Fruit fly (Drosophila melanogaster): Measurements from ENCODE around the gene CG31342.

The CG31342 gene

dm6 chr3R:12985828-12986530 is at the start of gene CG31342 (continued):
- peak; percentile 14 for TF ChIP-seq CrebB (tag; optimal IDR thresholded peaks at IDR 0.05)
- no peak for TF ChIP-seq Awh (GFP tag; IDR thresholded peaks at IDR 0.05)
- peak; percentile 61; the same call in 1 of the 2 replicates for TF ChIP-seq sna (GFP tag; IDR thresholded peaks at IDR 0.05; ENCODE audit: partially characterized antibody)
- TF ChIP-seq CG13296 (GFP tag; optimal IDR thresholded peaks at IDR 0.05): peak; percentile 48
- TF ChIP-seq CG13287 (GFP tag; IDR thresholded peaks at IDR 0.05; ENCODE audit: partially characterized antibody): peak; percentile 76
- peak; percentile 64 for TF ChIP-seq CG10267 (tag; optimal IDR thresholded peaks at IDR 0.05)
- 0 out of 2 replicates have a peak, but pooled peaks have one; percentile 12 for TF ChIP-seq Nf-YA (GFP tag; IDR thresholded peaks at IDR 0.05)
- peak; percentile 76 for TF ChIP-seq CG17829 (tag; optimal IDR thresholded peaks at IDR 0.05)
- TF ChIP-seq B-H1 (GFP tag; IDR thresholded peaks at IDR 0.05): no peak
- peak; percentile 50 for TF ChIP-seq CG7271 (tag; optimal IDR thresholded peaks at IDR 0.05)
- TF ChIP-seq cad (GFP tag; optimal IDR thresholded peaks at IDR 0.05): no peak
- peak; percentile 75; the same call in 1 of the 2 replicates for TF ChIP-seq amos (GFP tag; IDR thresholded peaks at IDR 0.05; ENCODE audit: partially characterized antibody)
- TF ChIP-seq CG17612 (GFP tag; IDR thresholded peaks at IDR 0.05): no peak
- TF ChIP-seq repo (GFP tag; optimal IDR thresholded peaks at IDR 0.05): no peak
- no peak for TF ChIP-seq CG12744 (GFP tag; optimal IDR thresholded peaks at IDR 0.05)
- TF ChIP-seq nerfin-1 (tag; optimal IDR thresholded peaks at IDR 0.05): peak; percentile 98
- peak; percentile 6 for TF ChIP-seq CG4328 (GFP tag; optimal IDR thresholded peaks at IDR 0.05)
- no peak for TF ChIP-seq abd-A (tag; optimal IDR thresholded peaks at IDR 0.05)
- TF ChIP-seq CG8924 (tag; optimal IDR thresholded peaks at IDR 0.05): peak; percentile 59
- TF ChIP-seq CG32532 (GFP tag; IDR thresholded peaks at IDR 0.05): peak; percentile 48; the same call in 1 of the 2 replicates
- peak; percentile 37 for TF ChIP-seq Bteb2 (GFP tag; optimal IDR thresholded peaks at IDR 0.05)
- TF ChIP-seq CG15601 (tag; optimal IDR thresholded peaks at IDR 0.05): peak; percentile 56
- peak in 1 of 3 experiments; percentile 86 for TF ChIP-seq Stat92E (GFP tag; optimal IDR thresholded peaks at IDR 0.05)
- no peak for TF ChIP-seq tgo (GFP tag; IDR thresholded peaks at IDR 0.05)
- no peak for TF ChIP-seq CG10431 (GFP tag; optimal IDR thresholded peaks at IDR 0.05)
- TF ChIP-seq sug (tag; optimal IDR thresholded peaks at IDR 0.05): peak; percentile 54
- TF ChIP-seq CG2129 (GFP tag; IDR thresholded peaks at IDR 0.05; ENCODE audit: partially characterized antibody): peak; percentile 30; the same call in 1 of the 2 replicates
- TF ChIP-seq CG2120 (GFP tag; optimal IDR thresholded peaks at IDR 0.05): peak; percentile 49
- no peak for TF ChIP-seq CG43689 (GFP tag; IDR thresholded peaks at IDR 0.05)
- TF ChIP-seq HmgZ (tag; optimal IDR thresholded peaks at IDR 0.05): peak; percentile 39
- peak; percentile 40; the same call in 1 of the 2 replicates for TF ChIP-seq ranshi (GFP tag; IDR thresholded peaks at IDR 0.05)
- TF ChIP-seq CG3995 (GFP tag; optimal IDR thresholded peaks at IDR 0.05): peak; percentile 71
- no peak for TF ChIP-seq ERR (GFP tag; optimal IDR thresholded peaks at IDR 0.05)
- peak; percentile 38; the same call in 1 of the 2 replicates for TF ChIP-seq CG9932 (GFP tag; IDR thresholded peaks at IDR 0.05)
- TF ChIP-seq Dek (tag; optimal IDR thresholded peaks at IDR 0.05): peak; percentile 7
- TF ChIP-seq ssp (GFP tag; IDR thresholded peaks at IDR 0.05): peak; percentile 66
- peak; percentile 48 for TF ChIP-seq CG1024 (GFP tag; IDR thresholded peaks at IDR 0.05)
- no peak for TF ChIP-seq CG5953 (GFP tag; IDR thresholded peaks at IDR 0.05)
- no peak for TF ChIP-seq bab2 (GFP tag; optimal IDR thresholded peaks at IDR 0.05)
- TF ChIP-seq CG12391 (tag; optimal IDR thresholded peaks at IDR 0.05): peak; percentile 72
- no peak for TF ChIP-seq CG8089 (GFP tag; optimal IDR thresholded peaks at IDR 0.05)
- TF ChIP-seq sr (GFP tag; IDR thresholded peaks at IDR 0.05): 0 out of 3 replicates have a peak, but pooled peaks have one; percentile 21
- peak; percentile 59; the same call in 2 of the 3 replicates for TF ChIP-seq CG6791 (GFP tag; IDR thresholded peaks at IDR 0.05; ENCODE audit: partially characterized antibody)
- TF ChIP-seq Side (GFP tag; optimal IDR thresholded peaks at IDR 0.05): no peak
- peak; percentile 98 for TF ChIP-seq wek (GFP tag; optimal IDR thresholded peaks at IDR 0.05)
- TF ChIP-seq Sin3A (optimal IDR thresholded peaks at IDR 0.05): peak; percentile 12
- TF ChIP-seq eyg (GFP tag; optimal IDR thresholded peaks at IDR 0.05): no peak
- no peak for TF ChIP-seq CG10565 (GFP tag; optimal IDR thresholded peaks at IDR 0.05)
- TF ChIP-seq lola (GFP tag; optimal IDR thresholded peaks at IDR 0.05): peak in 1 of 3 experiments; percentile 58
